Worm (Caenorhabditis elegans) whole organism, late embryonic: ENCODE data around the gene srh-20.

Experiments used
- F13H6.1 ChIP-seq: sonication (generic microtip); optimal IDR thresholded peaks from 2 replicates; lab custom pipeline; 2016; ENCODE audit warnings: missing genetic modification characterization, missing compliant biosample characterization
- T23F11.4 ChIP-seq: fragments of 200-800 bp; sonication (Bioruptor generic); optimal IDR thresholded peaks from 2 replicates; lab custom pipeline; 2018; ENCODE audit warnings: mild to moderate bottlenecking, missing genetic modification characterization, missing compliant biosample characterization
- fkh-10 ChIP-seq: fragments of 150-350 bp; optimal IDR thresholded peaks from 2 replicates; lab custom pipeline; 2014; ENCODE audit warnings: missing biosample characterization, missing genetic modification reagents, missing genetic modification characterization
- hlh-30 ChIP-seq: sonication (generic microtip); optimal IDR thresholded peaks from 2 replicates; lab custom pipeline; 2017; ENCODE audit warnings: antibody characterized with exemption, missing genetic modification characterization, missing compliant biosample characterization; ENCODE audit not compliant: insufficient read depth
- pat-9 ChIP-seq: fragments of 200-800 bp; sonication (Bioruptor generic); optimal IDR thresholded peaks from 2 replicates; lab custom pipeline; 2018; ENCODE audit warnings: mild to moderate bottlenecking, missing genetic modification characterization, moderate library complexity, missing compliant biosample characterization
- pha-4 ChIP-seq: fragments of 150-350 bp; optimal IDR thresholded peaks from 2 replicates; lab custom pipeline; 2018; ENCODE audit warnings: missing biosample characterization, missing genetic modification reagents, missing genetic modification characterization
- rnt-1 ChIP-seq: sonication (generic microtip); optimal IDR thresholded peaks from 2 replicates; lab custom pipeline; 2016; ENCODE audit warnings: missing genetic modification characterization, missing compliant biosample characterization
- sox-2 ChIP-seq: fragments of 200-800 bp; sonication (Bioruptor generic); IDR thresholded peaks from 2 replicates; pipeline ENCODE4 v1.3.6; 2022; ENCODE audit warnings: missing genetic modification reagents, missing genetic modification characterization, missing compliant biosample characterization
- tbx-7 ChIP-seq: sonication (generic microtip); optimal IDR thresholded peaks from 2 replicates; lab custom pipeline; 2016; ENCODE audit warnings: missing genotype, missing genetic modification characterization, missing compliant biosample characterization
- unc-42 ChIP-seq: sonication (generic microtip); optimal IDR thresholded peaks from 2 replicates; lab custom pipeline; 2016; ENCODE audit warnings: missing genotype, missing genetic modification characterization, missing compliant biosample characterization

ce11 chrV:4914879-4915278 lies 9.8 kb upstream of the srh-20 start, which contains the start of gene H23N18.6:
- TF ChIP-seq fkh-10 (GFP tag; lab: Kevin White, UChicago) (no peak), pha-4 (no peak), unc-42 (tag; lab: Kevin White, UChicago) (no peak), rnt-1 (tag; lab: Kevin White, UChicago) (no peak), F13H6.1 (tag; lab: Kevin White, UChicago) (no peak), T23F11.4 (GFP tag; lab: Kevin White, UChicago) (no peak), pat-9 (tag; lab: Kevin White, UChicago) (no peak), tbx-7 (tag; lab: Kevin White, UChicago) (no peak), sox-2 (GFP tag; lab: Robert Waterston, UW) (no peak), hlh-30 (no peak)
